Worm (Caenorhabditis elegans) whole organism, young adult: ENCODE data around the gene nhr-105.

Experiments
- F52B5.7 ChIP-seq: sonication (generic microtip); optimal IDR thresholded peaks from 2 replicates; lab custom pipeline; 2016; ENCODE audit warnings: mild to moderate bottlenecking, missing genetic modification characterization, missing compliant biosample characterization
- aptf-3 ChIP-seq: fragments of 200-800 bp; sonication (Bioruptor generic); IDR thresholded peaks from 2 replicates; pipeline ENCODE4 v1.3.6; 2022; ENCODE audit warnings: missing genetic modification characterization, missing compliant biosample characterization
- cebp-2 ChIP-seq: fragments of 200-800 bp; sonication (Bioruptor generic); IDR thresholded peaks from 2 replicates; pipeline ENCODE4 v1.3.6; 2022; ENCODE audit warnings: missing genetic modification characterization, missing compliant biosample characterization
- hlh-12 ChIP-seq: sonication (generic microtip); optimal IDR thresholded peaks from 2 replicates; lab custom pipeline; 2016; ENCODE audit warnings: missing genetic modification characterization, missing compliant biosample characterization
- repo-1 ChIP-seq: sonication (generic microtip); optimal IDR thresholded peaks from 2 replicates; lab custom pipeline; 2017; ENCODE audit warnings: mild to moderate bottlenecking, missing genetic modification characterization, missing compliant biosample characterization

ce11 chrIV:7096097-7096496 lies 46.1 kb downstream of the nhr-105 start:
- TF ChIP-seq F52B5.7 (tag; lab: Kevin White, UChicago) (no peak), aptf-3 (GFP tag; lab: Robert Waterston, UW) (no peak), repo-1 (tag; lab: Kevin White, UChicago) (no peak), cebp-2 (GFP tag; lab: Robert Waterston, UW) (no peak), hlh-12 (tag; lab: Kevin White, UChicago) (no peak)
